Fruit fly (Drosophila melanogaster): ENCODE measurements around the gene CG10948.

dm6 chr3L:12849867-12850301 lies at the start of gene CG10948, which contains the start of gene Wbp2:
- TF ChIP-seq ttk (optimal IDR thresholded peaks at IDR 0.05) = no peak
- no peak for TF ChIP-seq Myc (optimal IDR thresholded peaks at IDR 0.05)
